Worm (Caenorhabditis elegans) whole organism, L4 larva: Measurements from ENCODE around the gene K08D8.5.

Source experiments
- T26A8.4 ChIP-seq: fragments of 200-800 bp; sonication (Bioruptor generic); IDR thresholded peaks from 2 replicates; pipeline ENCODE4 v1.3.6; 2022; ENCODE audit warnings: missing genetic modification characterization, missing compliant biosample characterization
- Y5F2A.4 ChIP-seq: fragments of 200-800 bp; sonication (Bioruptor generic); optimal IDR thresholded peaks from 2 replicates; lab custom pipeline; 2018; ENCODE audit warnings: mild to moderate bottlenecking, missing genetic modification characterization, missing compliant biosample characterization
- Y75B8A.6 ChIP-seq: fragments of 200-800 bp; sonication (Bioruptor generic); IDR thresholded peaks from 2 replicates; pipeline ENCODE4 v1.3.6; 2022; ENCODE audit warnings: missing genetic modification reagents, missing genetic modification characterization, missing compliant biosample characterization
- ZK337.2 ChIP-seq: fragments of 200-800 bp; sonication (Bioruptor generic); IDR thresholded peaks from 2 replicates; pipeline ENCODE4 v1.3.6; 2022; ENCODE audit warnings: missing genetic modification reagents, missing genetic modification characterization, missing compliant biosample characterization
- ama-1 ChIP-seq: fragments of 150-350 bp; optimal IDR thresholded peaks from 2 replicates; lab custom pipeline; 2014; ENCODE audit warnings: inconsistent platforms, mixed read lengths
- attf-4 ChIP-seq: sonication (generic microtip); optimal IDR thresholded peaks from 3 replicates; lab custom pipeline; 2017; ENCODE audit warnings: missing biosample characterization, missing genetic modification characterization
- ceh-28 ChIP-seq: fragments of 150-350 bp; optimal IDR thresholded peaks from 2 replicates; lab custom pipeline; 2014; ENCODE audit warnings: missing biosample characterization, missing genetic modification reagents, missing genetic modification characterization
- ceh-44 ChIP-seq: fragments of 200-800 bp; sonication (Bioruptor generic); IDR thresholded peaks from 2 replicates; pipeline ENCODE4 v1.3.6; 2022; ENCODE audit warnings: missing genetic modification reagents, missing genetic modification characterization, missing compliant biosample characterization
- ceh-62 ChIP-seq: sonication (generic microtip); optimal IDR thresholded peaks from 2 replicates; lab custom pipeline; 2017; ENCODE audit warnings: missing biosample characterization, missing genetic modification characterization
- ceh-82 ChIP-seq: sonication (generic microtip); optimal IDR thresholded peaks from 2 replicates; lab custom pipeline; 2017; ENCODE audit warnings: missing biosample characterization, missing genetic modification characterization
- ces-1 ChIP-seq: fragments of 150-350 bp; sonication (generic microtip); optimal IDR thresholded peaks from 4 replicates; lab custom pipeline; 2014; ENCODE audit warnings: missing biosample characterization, missing genetic modification reagents, missing genetic modification characterization
- cey-2 ChIP-seq: sonication (generic microtip); optimal IDR thresholded peaks from 3 replicates; lab custom pipeline; 2017; ENCODE audit warnings: missing genetic modification characterization, mild to moderate bottlenecking, missing compliant biosample characterization, antibody characterized with exemption, borderline replicate concordance; ENCODE audit not compliant: insufficient read depth
- daf-16 ChIP-seq, 3 experiments: sonication (generic microtip); optimal IDR thresholded peaks; 2 replicates each; lab custom pipeline; 2016 to 2017; ENCODE audit warnings: missing genetic modification characterization in 3 of 3, missing genetic modification reagents in 3 of 3, mild to moderate bottlenecking in 2 of 3, missing compliant biosample characterization in 2 of 3, missing biosample characterization in 1 of 3, moderate library complexity in 1 of 3
- daf-8 ChIP-seq: fragments of 200-800 bp; sonication (Bioruptor generic); IDR thresholded peaks from 2 replicates; pipeline ENCODE4 v1.3.6; 2022; ENCODE audit warnings: missing genetic modification characterization, missing compliant biosample characterization
- dmd-6 ChIP-seq: fragments of 200-800 bp; sonication (Bioruptor generic); IDR thresholded peaks from 2 replicates; pipeline ENCODE4 v1.3.6; 2022; ENCODE audit warnings: missing genetic modification reagents, missing genetic modification characterization, missing compliant biosample characterization
- dmd-8 ChIP-seq: fragments of 200-800 bp; sonication (Bioruptor generic); IDR thresholded peaks from 2 replicates; pipeline ENCODE4 v1.3.6; 2022; ENCODE audit warnings: missing genetic modification characterization, missing compliant biosample characterization
- dpl-1 ChIP-seq: fragments of 150-350 bp; optimal IDR thresholded peaks from 2 replicates; lab custom pipeline; 2014; ENCODE audit warnings: missing biosample characterization, missing genetic modification reagents, missing genetic modification characterization
- dve-1 ChIP-seq: sonication (generic microtip); optimal IDR thresholded peaks from 2 replicates; lab custom pipeline; 2017; ENCODE audit warnings: antibody characterized with exemption, mild to moderate bottlenecking, missing genetic modification characterization, missing compliant biosample characterization; ENCODE audit not compliant: insufficient read depth
- egl-43 ChIP-seq: fragments of 200-800 bp; sonication (Bioruptor generic); IDR thresholded peaks from 2 replicates; pipeline ENCODE4 v1.3.6; 2022; ENCODE audit warnings: missing genetic modification reagents, missing genetic modification characterization, missing compliant biosample characterization
- fkh-10 ChIP-seq: fragments of 150-350 bp; optimal IDR thresholded peaks from 2 replicates; lab custom pipeline; 2014; ENCODE audit warnings: missing biosample characterization, missing genetic modification reagents, missing genetic modification characterization
- fos-1 ChIP-seq: fragments of 150-350 bp; optimal IDR thresholded peaks from 2 replicates; lab custom pipeline; 2014; ENCODE audit warnings: missing biosample characterization, missing genetic modification characterization
- gei-8 ChIP-seq: fragments of 200-800 bp; sonication (Bioruptor generic); optimal IDR thresholded peaks from 2 replicates; lab custom pipeline; 2018; ENCODE audit warnings: mild to moderate bottlenecking, missing genetic modification characterization, missing compliant biosample characterization
- hif-1 ChIP-seq, 2 experiments: sonication (generic microtip); optimal IDR thresholded peaks; 2 replicates each; lab custom pipeline; 2016 to 2017; ENCODE audit warnings: missing compliant biosample characterization in 2 of 2, missing genetic modification characterization in 2 of 2, missing genetic modification reagents in 2 of 2, missing genotype in 2 of 2, mild to moderate bottlenecking in 1 of 2
- hlh-11 ChIP-seq: fragments of 200-800 bp; sonication (Bioruptor generic); optimal IDR thresholded peaks from 2 replicates; lab custom pipeline; 2018; ENCODE audit warnings: mild to moderate bottlenecking, missing genetic modification characterization, missing compliant biosample characterization
- hlh-30 ChIP-seq: sonication (generic microtip); optimal IDR thresholded peaks from 2 replicates; lab custom pipeline; 2017; ENCODE audit warnings: antibody characterized with exemption, mild to moderate bottlenecking, missing genetic modification characterization, missing compliant biosample characterization; ENCODE audit not compliant: insufficient read depth
- jun-1 ChIP-seq: fragments of 150-350 bp; optimal IDR thresholded peaks from 2 replicates; lab custom pipeline; 2014; ENCODE audit warnings: missing biosample characterization, missing genetic modification reagents, missing genetic modification characterization
- lin-13 ChIP-seq: fragments of 150-350 bp; optimal IDR thresholded peaks from 2 replicates; lab custom pipeline; 2014; ENCODE audit warnings: missing biosample characterization, missing genetic modification reagents, missing genetic modification characterization
- lin-39 ChIP-seq: fragments of 150-350 bp; optimal IDR thresholded peaks from 2 replicates; lab custom pipeline; 2014; ENCODE audit warnings: missing biosample characterization, missing genetic modification reagents, missing genetic modification characterization
- lir-3 ChIP-seq: sonication (generic microtip); optimal IDR thresholded peaks from 2 replicates; lab custom pipeline; 2016; ENCODE audit warnings: mild to moderate bottlenecking, missing genetic modification characterization, missing compliant biosample characterization
- lsy-2 ChIP-seq, 2 experiments: fragments of 150-350 bp in 1 of 2; sonication (generic microtip) in 1 of 2; optimal IDR thresholded peaks; 2 replicates each; lab custom pipeline; 2014 to 2017; ENCODE audit warnings: missing biosample characterization in 2 of 2, missing genetic modification characterization in 2 of 2
- madf-5 ChIP-seq, 2 experiments: fragments of 200-800 bp; sonication (Bioruptor generic); IDR thresholded peaks; 2 replicates each; pipeline ENCODE4 v1.3.6; 2022; ENCODE audit warnings: missing compliant biosample characterization in 2 of 2, missing genetic modification characterization in 2 of 2
- mdl-1 ChIP-seq, 2 experiments: fragments of 150-350 bp in 1 of 2; sonication (generic microtip) in 1 of 2; optimal IDR thresholded peaks; 2 replicates each; lab custom pipeline; 2014 to 2017; ENCODE audit warnings: missing biosample characterization in 2 of 2, missing genetic modification characterization in 2 of 2
- mep-1 ChIP-seq: fragments of 150-350 bp; sonication (generic microtip); optimal IDR thresholded peaks from 3 replicates; lab custom pipeline; 2014; ENCODE audit warnings: missing biosample characterization, missing genetic modification characterization
- mes-2 ChIP-seq: sonication (generic microtip); optimal IDR thresholded peaks from 2 replicates; lab custom pipeline; 2016; ENCODE audit warnings: missing genotype, mild to moderate bottlenecking, missing genetic modification characterization, missing compliant biosample characterization; ENCODE audit not compliant: poor library complexity, severe bottlenecking
- mxl-3 ChIP-seq: fragments of 200-800 bp; sonication (Bioruptor generic); optimal IDR thresholded peaks from 2 replicates; lab custom pipeline; 2018; ENCODE audit warnings: mild to moderate bottlenecking, missing genetic modification characterization, missing compliant biosample characterization
- nhr-10 ChIP-seq: fragments of 150-350 bp; optimal IDR thresholded peaks from 2 replicates; lab custom pipeline; 2014; ENCODE audit warnings: missing biosample characterization, missing genetic modification characterization
- nhr-11 ChIP-seq: fragments of 150-350 bp; optimal IDR thresholded peaks from 2 replicates; lab custom pipeline; 2014; ENCODE audit warnings: missing biosample characterization, missing genetic modification characterization
- nhr-28 ChIP-seq: fragments of 150-350 bp; optimal IDR thresholded peaks from 2 replicates; lab custom pipeline; 2014; ENCODE audit warnings: missing biosample characterization, missing genetic modification characterization
- nhr-48 ChIP-seq: sonication (generic microtip); optimal IDR thresholded peaks from 2 replicates; lab custom pipeline; 2016; ENCODE audit warnings: mild to moderate bottlenecking, missing genetic modification characterization, missing compliant biosample characterization
- nhr-77 ChIP-seq: fragments of 150-350 bp; optimal IDR thresholded peaks from 2 replicates; lab custom pipeline; 2014; ENCODE audit warnings: missing biosample characterization, missing genetic modification characterization
- pha-4 ChIP-seq, 2 experiments: fragments of 150-350 bp in 1 of 2; fragments of 200-800 bp in 1 of 2; sonication (Bioruptor generic) in 1 of 2; IDR thresholded peaks in 1 of 2; optimal IDR thresholded peaks in 1 of 2; 2 replicates each; pipeline versions ENCODE4 v1.3.6 to Lab custom; 2014 to 2022; ENCODE audit warnings: missing genetic modification characterization in 2 of 2, missing genetic modification reagents in 2 of 2, missing biosample characterization in 1 of 2, missing compliant biosample characterization in 1 of 2
- pqm-1 ChIP-seq: sonication (generic microtip); optimal IDR thresholded peaks from 2 replicates; lab custom pipeline; 2017; ENCODE audit warnings: missing biosample characterization, missing genetic modification characterization
- saeg-2 ChIP-seq: fragments of 200-800 bp; sonication (Bioruptor generic); IDR thresholded peaks from 2 replicates; pipeline ENCODE4 v1.3.6; 2022; ENCODE audit warnings: missing genetic modification reagents, missing genetic modification characterization, missing compliant biosample characterization
- skn-1 ChIP-seq: fragments of 150-350 bp; optimal IDR thresholded peaks from 2 replicates; lab custom pipeline; 2014; ENCODE audit warnings: missing biosample characterization, missing genetic modification characterization
- snpc-1.2 ChIP-seq: fragments of 200-800 bp; sonication (Bioruptor generic); IDR thresholded peaks from 2 replicates; pipeline ENCODE4 v1.3.6; 2022; ENCODE audit warnings: missing genetic modification reagents, missing genetic modification characterization, missing compliant biosample characterization
- snpc-4 ChIP-seq: fragments of 150-350 bp; optimal IDR thresholded peaks from 2 replicates; lab custom pipeline; 2014; ENCODE audit warnings: missing biosample characterization, missing genetic modification characterization
- spr-1 ChIP-seq: sonication (generic microtip); optimal IDR thresholded peaks from 2 replicates; lab custom pipeline; 2016; ENCODE audit warnings: mild to moderate bottlenecking, missing genetic modification characterization, missing compliant biosample characterization
- vab-7 ChIP-seq: fragments of 200-800 bp; sonication (Bioruptor generic); IDR thresholded peaks from 2 replicates; pipeline ENCODE4 v1.3.6; 2022; ENCODE audit warnings: missing genetic modification reagents, missing genetic modification characterization, missing compliant biosample characterization
- zip-11 ChIP-seq: fragments of 200-800 bp; sonication (Bioruptor generic); IDR thresholded peaks from 2 replicates; pipeline ENCODE4 v1.3.6; 2022; ENCODE audit warnings: missing genetic modification characterization, missing compliant biosample characterization
- ztf-11 ChIP-seq: fragments of 150-350 bp; optimal IDR thresholded peaks from 2 replicates; lab custom pipeline; 2014; ENCODE audit warnings: missing biosample characterization, missing genetic modification characterization

K08D8.5 gene

DNA sequence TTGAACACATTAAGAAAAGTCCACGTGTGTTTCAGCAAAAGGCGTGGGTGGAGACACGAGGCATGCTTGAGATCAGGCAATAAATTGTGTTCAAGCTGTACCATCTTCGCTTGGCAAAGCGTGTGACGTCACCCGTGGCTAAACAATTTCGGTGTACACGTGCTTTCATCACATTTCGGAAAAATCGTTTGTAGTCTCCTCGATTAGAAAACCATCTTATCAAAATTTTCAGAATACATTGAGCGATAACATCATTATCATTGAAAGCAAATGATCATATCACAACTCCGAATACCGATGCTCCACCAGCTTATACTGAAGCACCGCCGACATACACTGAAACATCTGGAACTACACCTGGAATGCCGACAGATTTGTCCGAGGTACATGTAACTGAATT lies 10.3 kb downstream of the K08D8.5 start:
- TF ChIP-seq gei-8 (no peak), mxl-3 (peak; percentile 19), snpc-1.2 (GFP tag; lab: Robert Waterston, UW) (no peak), dmd-8 (no peak), hlh-11 (tag; lab: Kevin White, UChicago) (peak; percentile 20), fkh-10 (no peak), lin-39 (no peak), T26A8.4 (GFP tag; lab: Robert Waterston, UW) (no peak), zip-11 (GFP tag; lab: Robert Waterston, UW) (no peak), ceh-44 (GFP tag; lab: Robert Waterston, UW) (no peak), dmd-6 (GFP tag; lab: Robert Waterston, UW) (peak; percentile 81), nhr-10 (tag; lab: Kevin White, UChicago) (no peak), saeg-2 (GFP tag; lab: Robert Waterston, UW) (no peak), nhr-77 (peak; percentile 33), dve-1 (tag; lab: Kevin White, UChicago) (peak; percentile 3), hif-1 (tag; optimal IDR thresholded peaks at IDR 0.05; lab: Kevin White, UChicago) (no peak), dpl-1 (no peak), cey-2 (no peak), nhr-11 (tag; lab: Kevin White, UChicago) (no peak), jun-1 (tag; lab: Kevin White, UChicago) (no peak), attf-4 (tag; lab: Kevin White, UChicago) (no peak), egl-43 (GFP tag; lab: Robert Waterston, UW) (no peak), vab-7 (GFP tag; lab: Robert Waterston, UW) (no peak), nhr-48 (tag; lab: Kevin White, UChicago) (no peak), lir-3 (tag; lab: Kevin White, UChicago) (no peak), ces-1 (GFP tag; lab: Kevin White, UChicago) (no peak), ztf-11 (tag; lab: Kevin White, UChicago) (no peak), mdl-1 (tag; optimal IDR thresholded peaks at IDR 0.05; lab: Kevin White, UChicago) (peak in 1 of 2 experiments; percentile 16), snpc-4 (tag; lab: Kevin White, UChicago) (no peak), skn-1 (tag; lab: Kevin White, UChicago) (no peak), daf-8 (GFP tag; lab: Robert Waterston, UW) (no peak), ZK337.2 (GFP tag; lab: Robert Waterston, UW) (no peak), mes-2 (tag; lab: Kevin White, UChicago) (no peak), daf-16 (GFP tag; optimal IDR thresholded peaks at IDR 0.05; lab: Kevin White, UChicago) (no peak), daf-16 (tag; optimal IDR thresholded peaks at IDR 0.05; lab: Kevin White, UChicago) (peak; percentile 30), lsy-2 (tag; optimal IDR thresholded peaks at IDR 0.05; lab: Kevin White, UChicago) (no peak), fos-1 (no peak), pha-4 (GFP tag; IDR thresholded peaks at IDR 0.05; lab: Robert Waterston, UW) (no peak), pha-4 (tag; optimal IDR thresholded peaks at IDR 0.05; lab: Kevin White, UChicago) (no peak), nhr-28 (tag; lab: Kevin White, UChicago) (peak; percentile 67), ceh-28 (tag; lab: Kevin White, UChicago) (no peak), Y75B8A.6 (GFP tag; lab: Robert Waterston, UW) (no peak), mep-1 (tag; lab: Kevin White, UChicago) (no peak), ama-1 (no peak), ceh-62 (tag; lab: Kevin White, UChicago) (no peak), pqm-1 (tag; lab: Kevin White, UChicago) (peak; percentile 18), hlh-30 (peak; percentile 19), ceh-82 (tag; lab: Kevin White, UChicago) (no peak), lin-13 (GFP tag; lab: Kevin White, UChicago) (no peak), spr-1 (tag; lab: Kevin White, UChicago) (no peak), madf-5 (GFP tag; IDR thresholded peaks at IDR 0.05; lab: Robert Waterston, UW) (no peak), Y5F2A.4 (no peak)
- TF ChIP-seq, all 104 proteins: peak for 10
